Worm (Caenorhabditis elegans): ENCODE results near the gene cest-31.

DNA sequence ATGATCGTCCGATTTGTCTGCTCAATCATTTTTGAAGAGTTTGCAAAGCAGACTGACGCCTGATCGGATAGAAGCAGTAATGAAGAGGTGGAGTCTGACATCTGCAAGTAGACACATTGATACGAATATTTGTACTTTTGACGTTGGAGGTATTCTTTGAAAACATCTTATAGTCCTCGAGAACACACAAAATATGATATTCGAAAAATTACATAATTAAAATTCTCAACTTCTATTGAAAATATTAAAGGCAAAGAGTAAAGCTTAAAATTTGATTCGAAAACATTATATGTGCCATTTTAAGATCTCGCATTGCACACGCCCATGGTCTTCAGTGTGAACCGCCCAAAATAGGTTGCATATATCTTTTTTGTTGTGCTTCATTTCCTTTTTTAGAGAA, 48.3 kb downstream of the cest-31 start, which contains the start of gene ZC487.2:
- TF ChIP-seq ztf-23 (GFP tag; IDR thresholded peaks at IDR 0.05) (no peak), T22C8.4 (GFP tag; IDR thresholded peaks at IDR 0.05) (no peak), med-1 (GFP tag; optimal IDR thresholded peaks at IDR 0.05; ENCODE audit: insufficient read depth) (no peak), flt-1 (GFP tag; IDR thresholded peaks at IDR 0.05) (no peak), klf-2 (GFP tag; conservative IDR thresholded peaks at IDR 0.05) (no peak), ztf-29 (GFP tag; IDR thresholded peaks at IDR 0.05) (no peak)

Data from whole organism, midembryonic.